Fruit fly (Drosophila melanogaster) whole organism, embryonic: ENCODE results near the gene CG12728.
A peak's percentile ranks its signal among the peaks of the same experiment; 100 is the strongest.

Experiments
- Aef1 ChIP-seq: fragments of 200-800 bp; sonication (Bioruptor generic); IDR thresholded peaks from 3 replicates; pipeline ENCODE4 v1.3.6; 2022; ENCODE audit warnings: missing biosample characterization, missing genetic modification characterization
- Atf-2 ChIP-seq: fragments of 200-800 bp; sonication (Bioruptor generic); optimal IDR thresholded peaks from 2 replicates; lab custom pipeline; 2016; ENCODE audit warnings: missing biosample characterization, missing genetic modification characterization
- Awh ChIP-seq: fragments of 200-800 bp; sonication (Bioruptor generic); IDR thresholded peaks from 2 replicates; pipeline ENCODE4, ENCODE4 v1.3.6; 2022; ENCODE audit warnings: missing biosample characterization, missing genetic modification characterization
- BEAF-32 ChIP-seq: fragments of 200-800 bp; sonication (Bioruptor generic); optimal IDR thresholded peaks from 3 replicates; lab custom pipeline; 2017; ENCODE audit warnings: missing biosample characterization, missing genetic modification characterization, mild to moderate bottlenecking, moderate library complexity, missing genetic modification reagents
- CG10366 ChIP-seq: fragments of 200-800 bp; sonication (Bioruptor generic); IDR thresholded peaks from 2 replicates; pipeline ENCODE4 v1.3.6; 2022; ENCODE audit warnings: missing biosample characterization, missing genetic modification characterization
- CG11456 ChIP-seq: fragments of 200-800 bp; sonication (Bioruptor generic); IDR thresholded peaks from 3 replicates; pipeline ENCODE4 v1.3.6; 2022; ENCODE audit warnings: missing biosample characterization, missing genetic modification characterization
- CG12155 ChIP-seq: fragments of 200-800 bp; sonication (Bioruptor generic); optimal IDR thresholded peaks from 3 replicates; lab custom pipeline; 2016; ENCODE audit warnings: missing biosample characterization, missing genetic modification characterization
- CG14014 ChIP-seq: fragments of 200-800 bp; sonication (Bioruptor generic); IDR thresholded peaks from 2 replicates; pipeline ENCODE4 v1.3.6; 2022; ENCODE audit warnings: missing biosample characterization, missing genetic modification characterization
- CG14441 ChIP-seq: fragments of 200-800 bp; sonication (Bioruptor generic); IDR thresholded peaks from 2 replicates; pipeline ENCODE4 v1.3.6; 2022; ENCODE audit warnings: missing biosample characterization, missing genetic modification characterization
- CG2116 ChIP-seq: fragments of 200-800 bp; sonication (Bioruptor generic); optimal IDR thresholded peaks from 3 replicates; lab custom pipeline; 2018; ENCODE audit warnings: missing biosample characterization, mild to moderate bottlenecking, missing genetic modification characterization
- CG2120 ChIP-seq: fragments of 200-800 bp; sonication (Bioruptor generic); optimal IDR thresholded peaks from 3 replicates; lab custom pipeline; 2016; ENCODE audit warnings: missing biosample characterization, missing genetic modification characterization
- CG3281 ChIP-seq: fragments of 200-800 bp; sonication (Bioruptor generic); optimal IDR thresholded peaks from 3 replicates; lab custom pipeline; 2017; ENCODE audit warnings: missing biosample characterization, mild to moderate bottlenecking, missing genetic modification characterization
- CG3995 ChIP-seq: fragments of 200-800 bp; sonication (Bioruptor generic); optimal IDR thresholded peaks from 3 replicates; lab custom pipeline; 2016; ENCODE audit warnings: missing biosample characterization, missing genetic modification characterization
- CG5180 ChIP-seq: fragments of 200-800 bp; sonication (Bioruptor generic); optimal IDR thresholded peaks from 3 replicates; lab custom pipeline; 2017; ENCODE audit warnings: missing biosample characterization, missing genetic modification characterization, mild to moderate bottlenecking, moderate library complexity, missing genetic modification reagents
- CG5953 ChIP-seq: fragments of 200-800 bp; sonication (Bioruptor generic); IDR thresholded peaks from 2 replicates; pipeline ENCODE4 v1.3.6; 2022; ENCODE audit warnings: missing biosample characterization, missing genetic modification characterization
- CG7357 ChIP-seq: fragments of 200-800 bp; sonication (Bioruptor generic); IDR thresholded peaks from 3 replicates; pipeline ENCODE4 v1.3.6; 2022; ENCODE audit warnings: missing biosample characterization, missing genetic modification characterization
- CG7928 ChIP-seq: fragments of 200-800 bp; sonication (Bioruptor generic); optimal IDR thresholded peaks from 2 replicates; lab custom pipeline; 2017; ENCODE audit warnings: missing biosample characterization, mild to moderate bottlenecking, missing genetic modification characterization
- CG9215 ChIP-seq: fragments of 200-800 bp; sonication (Bioruptor generic); IDR thresholded peaks from 2 replicates; pipeline ENCODE4 v1.3.6; 2022; ENCODE audit warnings: missing biosample characterization, missing genetic modification characterization
- CG9609 ChIP-seq: fragments of 200-800 bp; sonication (Bioruptor generic); optimal IDR thresholded peaks from 3 replicates; lab custom pipeline; 2016; ENCODE audit warnings: missing biosample characterization, missing genetic modification characterization
- CG9817 ChIP-seq: fragments of 200-800 bp; sonication (Bioruptor generic); optimal IDR thresholded peaks from 2 replicates; lab custom pipeline; 2018; ENCODE audit warnings: missing biosample characterization, mild to moderate bottlenecking, missing genetic modification characterization, moderate library complexity
- CG9876 ChIP-seq: fragments of 200-800 bp; sonication (Bioruptor generic); optimal IDR thresholded peaks from 2 replicates; lab custom pipeline; 2016; ENCODE audit warnings: missing biosample characterization, missing genetic modification characterization
- Drgx ChIP-seq: fragments of 200-800 bp; sonication (Bioruptor generic); IDR thresholded peaks from 2 replicates; pipeline ENCODE4 v1.3.6; 2022; ENCODE audit warnings: missing biosample characterization, missing genetic modification characterization
- E2f1 ChIP-seq: fragments of 200-800 bp; sonication (Bioruptor generic); IDR thresholded peaks from 2 replicates; pipeline ENCODE4 v1.3.6; 2022; ENCODE audit warnings: missing biosample characterization, missing genetic modification characterization
- E2f2 ChIP-seq: fragments of 200-800 bp; sonication (Bioruptor generic); IDR thresholded peaks from 2 replicates; pipeline ENCODE4 v1.3.6; 2022; ENCODE audit warnings: missing biosample characterization, missing genetic modification characterization
- Elba2 ChIP-seq: fragments of 200-800 bp; sonication (Bioruptor generic); optimal IDR thresholded peaks from 3 replicates; lab custom pipeline; 2016; ENCODE audit warnings: missing biosample characterization, missing genetic modification characterization
- H2.0 ChIP-seq: fragments of 200-800 bp; sonication (Bioruptor generic); IDR thresholded peaks from 2 replicates; pipeline ENCODE4 v1.3.6; 2022; ENCODE audit warnings: missing biosample characterization, missing genetic modification characterization
- HHEX ChIP-seq: fragments of 200-800 bp; sonication (Bioruptor generic); optimal IDR thresholded peaks from 3 replicates; lab custom pipeline; 2017; ENCODE audit warnings: missing biosample characterization, mild to moderate bottlenecking, missing genetic modification characterization, missing genetic modification reagents
- HLH54F ChIP-seq: fragments of 200-800 bp; sonication (Bioruptor generic); optimal IDR thresholded peaks from 3 replicates; lab custom pipeline; 2016; ENCODE audit warnings: missing biosample characterization, missing genetic modification characterization
- Med ChIP-seq: fragments of 200-800 bp; sonication (Bioruptor generic); peaks from one replicate; lab custom pipeline; 2016; ENCODE audit warnings: missing biosample characterization, missing genetic modification characterization, mild to moderate bottlenecking, inconsistent platforms, moderate library complexity
- Poxn ChIP-seq: fragments of 200-800 bp; sonication (Bioruptor generic); IDR thresholded peaks from 2 replicates; pipeline ENCODE4 v1.3.6; 2022; ENCODE audit warnings: missing biosample characterization, missing genetic modification characterization
- Taf1 ChIP-seq: fragments of 200-800 bp; sonication (Bioruptor generic); IDR thresholded peaks from 2 replicates; pipeline ENCODE4 v1.3.6; 2022; ENCODE audit warnings: missing biosample characterization, missing genetic modification characterization
- Xbp1 ChIP-seq: fragments of 200-800 bp; sonication (Bioruptor generic); optimal IDR thresholded peaks from 3 replicates; lab custom pipeline; 2016; ENCODE audit warnings: missing biosample characterization, mild to moderate bottlenecking, missing genetic modification characterization
- bsh ChIP-seq, 2 experiments: fragments of 200-800 bp; sonication (Bioruptor generic); optimal IDR thresholded peaks; 2 replicates each; lab custom pipeline; 2017 to 2018; ENCODE audit warnings: mild to moderate bottlenecking in 2 of 2, missing biosample characterization in 2 of 2, missing genetic modification characterization in 2 of 2, moderate library complexity in 1 of 2
- chif ChIP-seq, 2 experiments: fragments of 200-800 bp; sonication (Bioruptor generic); optimal IDR thresholded peaks; 3 replicates each; lab custom pipeline; 2016; ENCODE audit warnings: missing biosample characterization in 2 of 2, missing genetic modification characterization in 2 of 2
- lbe ChIP-seq: fragments of 200-800 bp; sonication (Bioruptor generic); optimal IDR thresholded peaks from 2 replicates; lab custom pipeline; 2016; ENCODE audit warnings: missing biosample characterization, mild to moderate bottlenecking, missing genetic modification characterization
- lmd ChIP-seq: fragments of 200-800 bp; sonication (Bioruptor generic); IDR thresholded peaks from 2 replicates; pipeline ENCODE4 v1.3.6; 2022; ENCODE audit warnings: missing biosample characterization, missing genetic modification characterization
- p53 ChIP-seq: fragments of 200-800 bp; sonication (Bioruptor generic); optimal IDR thresholded peaks from 2 replicates; lab custom pipeline; 2016; ENCODE audit warnings: missing biosample characterization, missing genetic modification characterization
- pan ChIP-seq, 4 experiments: fragments of >200 bp in 3 of 4; fragments of 200-800 bp in 1 of 4; sonication (Bioruptor generic) in 1 of 4; optimal IDR thresholded peaks in 3 of 4; IDR thresholded peaks in 1 of 4; 2 replicates each; pipeline versions ENCODE4 v1.3.6 to Lab custom; 2017 to 2022; ENCODE audit warnings: missing biosample characterization in 2 of 4, missing genetic modification characterization in 2 of 4, mixed read lengths in 1 of 4
- ranshi ChIP-seq: fragments of 200-800 bp; sonication (Bioruptor generic); IDR thresholded peaks from 2 replicates; pipeline ENCODE4 v1.3.6; 2022; ENCODE audit warnings: missing biosample characterization, missing genetic modification characterization
- sens-2 ChIP-seq: fragments of 200-800 bp; sonication (Bioruptor generic); IDR thresholded peaks from 2 replicates; pipeline ENCODE4 v1.3.6; 2022; ENCODE audit warnings: missing biosample characterization, missing genetic modification characterization
- shn ChIP-seq: fragments of 200-800 bp; sonication (Bioruptor generic); optimal IDR thresholded peaks from 3 replicates; lab custom pipeline; 2016; ENCODE audit warnings: missing biosample characterization, missing genetic modification characterization
- slbo ChIP-seq: fragments of 200-800 bp; sonication (Bioruptor generic); IDR thresholded peaks from 2 replicates; pipeline ENCODE4 v1.3.6; 2022; ENCODE audit warnings: missing biosample characterization, missing genetic modification characterization
- sna ChIP-seq: fragments of 200-800 bp; sonication (Bioruptor generic); IDR thresholded peaks from 2 replicates; pipeline ENCODE4 v1.3.6; 2022; ENCODE audit warnings: missing biosample characterization, missing genetic modification characterization; ENCODE audit not compliant: partially characterized antibody
- toy ChIP-seq: fragments of 200-800 bp; sonication (Bioruptor generic); IDR thresholded peaks from 2 replicates; pipeline ENCODE4 v1.3.6; 2022; ENCODE audit warnings: missing biosample characterization, missing genetic modification characterization
- tup ChIP-seq: fragments of 200-800 bp; sonication (Bioruptor generic); optimal IDR thresholded peaks from 2 replicates; lab custom pipeline; 2016; ENCODE audit warnings: missing biosample characterization, mild to moderate bottlenecking, missing genetic modification characterization, moderate library complexity
- unpg ChIP-seq: fragments of 200-800 bp; sonication (Bioruptor generic); optimal IDR thresholded peaks from 3 replicates; lab custom pipeline; 2018; ENCODE audit warnings: missing biosample characterization, mild to moderate bottlenecking, missing genetic modification characterization, moderate library complexity
- zen ChIP-seq: fragments of 200-800 bp; sonication (Bioruptor generic); optimal IDR thresholded peaks from 3 replicates; lab custom pipeline; 2018; ENCODE audit warnings: missing biosample characterization, mild to moderate bottlenecking, missing genetic modification characterization, moderate library complexity
- zfh1 ChIP-seq: fragments of 200-800 bp; sonication (Bioruptor generic); IDR thresholded peaks from 3 replicates; pipeline ENCODE4 v1.3.6; 2022; ENCODE audit warnings: missing biosample characterization, missing genetic modification characterization

CG12728 gene

DNA sequence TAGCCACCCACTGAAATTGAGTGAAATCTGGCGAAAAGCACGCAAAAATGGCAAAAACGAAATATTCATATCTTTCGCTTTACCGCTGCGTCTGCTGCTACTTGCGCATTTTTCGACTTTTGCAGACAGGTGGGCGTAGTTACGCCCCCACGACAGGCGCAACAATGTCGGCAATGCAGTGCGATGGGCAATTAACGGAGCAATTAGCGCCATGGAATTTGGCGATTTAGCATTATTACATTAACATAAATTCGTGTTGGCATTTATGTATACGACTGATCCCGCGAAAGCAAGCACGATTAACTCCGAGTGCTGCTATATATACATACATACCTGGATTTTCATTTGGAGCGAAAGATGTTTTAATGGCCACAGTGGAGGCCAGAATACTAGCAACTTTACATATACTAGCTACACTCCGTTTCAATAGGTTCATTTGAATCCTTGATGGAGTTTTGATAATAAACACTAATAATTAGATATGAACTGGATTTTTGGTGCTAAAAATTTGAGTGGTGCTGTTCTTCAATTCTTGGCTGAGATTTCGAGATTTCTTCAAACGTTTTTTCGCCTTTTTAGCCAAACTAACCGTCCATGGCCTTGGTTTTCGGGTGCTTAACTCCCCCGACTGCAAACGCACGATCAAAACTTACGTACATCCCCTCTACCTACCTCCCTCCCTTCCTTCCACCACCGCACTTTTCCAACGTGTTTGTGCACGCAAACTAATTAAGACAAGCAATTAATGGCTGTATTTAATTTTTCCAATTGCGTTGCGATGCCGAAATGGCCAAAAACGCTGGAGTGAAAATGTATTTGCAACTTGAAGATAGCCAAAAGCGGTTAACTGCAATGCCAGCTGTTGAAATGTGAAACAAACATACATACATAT is 45.4 kb upstream of the CG12728 start (continued):
- TF ChIP-seq Awh (0 out of 2 replicates have a peak, but pooled peaks have one; percentile 28), CG2120 (GFP tag; lab: Kevin White, UChicago) (peak; percentile 46), tup (GFP tag; lab: Kevin White, UChicago) (no peak), CG3995 (no peak), BEAF-32 (GFP tag; lab: Kevin White, UChicago) (no peak), CG11456 (no peak), CG9609 (GFP tag; lab: Kevin White, UChicago) (no peak), Atf-2 (GFP tag; lab: Kevin White, UChicago) (peak; percentile 9), Med (GFP tag; lab: Kevin White, UChicago) (peak; percentile 85), CG5953 (GFP tag; lab: Robert Waterston, UW) (0 out of 2 replicates have a peak, but pooled peaks have one; percentile 17), Aef1 (peak; percentile 26; the same call in 1 of the 3 replicates), CG9817 (tag; lab: Kevin White, UChicago) (no peak), H2.0 (peak; percentile 33; the same call in 1 of the 2 replicates), lbe (GFP tag; lab: Kevin White, UChicago) (no peak), toy (no peak), zfh1 (GFP tag; lab: Robert Waterston, UW) (0 out of 3 replicates have a peak, but pooled peaks have one; percentile 53), CG5180 (no peak), Poxn (no peak), lmd (GFP tag; lab: Robert Waterston, UW) (peak; percentile 50), shn (GFP tag; lab: Kevin White, UChicago) (no peak), chif (GFP tag; optimal IDR thresholded peaks at IDR 0.05; lab: Kevin White, UChicago) (peak in 1 of 2 experiments; percentile 28), CG10366 (GFP tag; lab: Robert Waterston, UW) (peak; percentile 48), Taf1 (no peak), CG14441 (GFP tag; lab: Robert Waterston, UW) (0 out of 2 replicates have a peak, but pooled peaks have one; percentile 33), sna (no peak), slbo (GFP tag; lab: Robert Waterston, UW) (peak; percentile 39; the same call in 1 of the 2 replicates), pan (optimal IDR thresholded peaks at IDR 0.05; lab: Kevin White, UChicago) (no peak), pan (GFP tag; optimal IDR thresholded peaks at IDR 0.05 in 1 of 2, IDR thresholded peaks at IDR 0.05 in 1 of 2) (peak in 1 of 2 experiments; percentile 46), HHEX (GFP tag; lab: Kevin White, UChicago) (no peak), CG2116 (GFP tag; lab: Kevin White, UChicago) (no peak), CG9215 (no peak), sens-2 (no peak), p53 (GFP tag; lab: Kevin White, UChicago) (peak; percentile 67), E2f1 (0 out of 2 replicates have a peak, but pooled peaks have one; percentile 38), CG9876 (GFP tag; lab: Kevin White, UChicago) (no peak), Elba2 (GFP tag; lab: Kevin White, UChicago) (no peak), CG3281 (GFP tag; lab: Kevin White, UChicago) (no peak), zen (tag; lab: Kevin White, UChicago) (peak; percentile 13), unpg (GFP tag; lab: Kevin White, UChicago) (peak; percentile 22), HLH54F (GFP tag; lab: Kevin White, UChicago) (peak; percentile 44), CG12155 (peak; percentile 13), CG7357 (0 out of 3 replicates have a peak, but pooled peaks have one; percentile 39), ranshi (GFP tag; lab: Robert Waterston, UW) (0 out of 2 replicates have a peak, but pooled peaks have one; percentile 40), CG7928 (no peak), CG14014 (no peak), Drgx (GFP tag; lab: Robert Waterston, UW) (peak; percentile 53; the same call in 1 of the 2 replicates), bsh (GFP tag; optimal IDR thresholded peaks at IDR 0.05; lab: Kevin White, UChicago) (peak in 1 of 2 experiments; percentile 61), Xbp1 (GFP tag; lab: Kevin White, UChicago) (peak; percentile 36), E2f2 (GFP tag; lab: Robert Waterston, UW) (0 out of 2 replicates have a peak, but pooled peaks have one; percentile 14)
